Fruit fly (Drosophila melanogaster) whole organism, embryonic: ENCODE measurements around the gene uif.
A peak's percentile ranks its signal among the peaks of the same experiment; 100 is the strongest.

ENCODE experiments used
- Ada2b ChIP-seq: fragments of 200-800 bp; sonication (Bioruptor generic); IDR thresholded peaks from 2 replicates; pipeline ENCODE4 v1.3.6; 2022; ENCODE audit warnings: missing biosample characterization, missing genetic modification characterization
- Bteb2 ChIP-seq: fragments of 200-800 bp; sonication (Bioruptor generic); optimal IDR thresholded peaks from 2 replicates; lab custom pipeline; 2016; ENCODE audit warnings: missing biosample characterization, missing genetic modification characterization
- CG10543 ChIP-seq: fragments of 200-800 bp; sonication (Bioruptor generic); optimal IDR thresholded peaks from 3 replicates; lab custom pipeline; 2017; ENCODE audit warnings: missing biosample characterization, mild to moderate bottlenecking, missing genetic modification characterization, moderate library complexity
- CG11093 ChIP-seq: fragments of 200-800 bp; sonication (Bioruptor generic); IDR thresholded peaks from 3 replicates; pipeline ENCODE4 v1.3.6; 2022; ENCODE audit warnings: missing biosample characterization, missing genetic modification characterization
- CG1233 ChIP-seq: fragments of 200-800 bp; sonication (Bioruptor generic); optimal IDR thresholded peaks from 4 replicates; lab custom pipeline; 2018; ENCODE audit warnings: missing biosample characterization, mild to moderate bottlenecking, missing genetic modification characterization
- CG13287 ChIP-seq: fragments of 200-800 bp; sonication (Bioruptor generic); IDR thresholded peaks from 2 replicates; pipeline ENCODE4 v1.3.6; 2022; ENCODE audit warnings: missing biosample characterization, missing genetic modification characterization; ENCODE audit not compliant: partially characterized antibody
- CG13296 ChIP-seq: fragments of 200-800 bp; sonication (Bioruptor generic); optimal IDR thresholded peaks from 3 replicates; lab custom pipeline; 2018; ENCODE audit warnings: missing biosample characterization, mild to moderate bottlenecking, missing genetic modification characterization
- CG15073 ChIP-seq: fragments of 200-800 bp; sonication (Bioruptor generic); optimal IDR thresholded peaks from 2 replicates; lab custom pipeline; 2016; ENCODE audit warnings: missing biosample characterization, missing genetic modification characterization
- CG15479 ChIP-seq: fragments of 200-800 bp; sonication (Bioruptor generic); optimal IDR thresholded peaks from 3 replicates; lab custom pipeline; 2019; ENCODE audit warnings: missing biosample characterization, mild to moderate bottlenecking, missing genetic modification characterization, moderate library complexity
- CG15514 ChIP-seq: fragments of 200-800 bp; sonication (Bioruptor generic); optimal IDR thresholded peaks from 3 replicates; lab custom pipeline; 2017; ENCODE audit warnings: missing biosample characterization, missing genetic modification characterization, mild to moderate bottlenecking, moderate library complexity, missing genetic modification reagents
- CG17612 ChIP-seq: fragments of 200-800 bp; sonication (Bioruptor generic); IDR thresholded peaks from 2 replicates; pipeline ENCODE4 v1.3.6; 2022; ENCODE audit warnings: missing biosample characterization, missing genetic modification characterization
- CG18476 ChIP-seq: fragments of 200-800 bp; sonication (Bioruptor generic); optimal IDR thresholded peaks from 2 replicates; lab custom pipeline; 2016; ENCODE audit warnings: missing biosample characterization, mild to moderate bottlenecking, missing genetic modification characterization
- CG2116 ChIP-seq: fragments of 200-800 bp; sonication (Bioruptor generic); optimal IDR thresholded peaks from 3 replicates; lab custom pipeline; 2018; ENCODE audit warnings: missing biosample characterization, mild to moderate bottlenecking, missing genetic modification characterization
- CG2199 ChIP-seq: fragments of 200-800 bp; sonication (Bioruptor generic); IDR thresholded peaks from 3 replicates; pipeline ENCODE4 v1.3.6; 2022; ENCODE audit warnings: missing biosample characterization, missing genetic modification characterization
- CG32532 ChIP-seq: fragments of 200-800 bp; sonication (Bioruptor generic); IDR thresholded peaks from 2 replicates; pipeline ENCODE4 v1.3.6; 2022; ENCODE audit warnings: missing biosample characterization, missing genetic modification characterization
- CG32767 ChIP-seq: fragments of 200-800 bp; sonication (Bioruptor generic); IDR thresholded peaks from 2 replicates; pipeline ENCODE4 v1.3.6; 2022; ENCODE audit warnings: missing biosample characterization, missing genetic modification characterization
- CG6813 ChIP-seq: fragments of 200-800 bp; sonication (Bioruptor generic); optimal IDR thresholded peaks from 2 replicates; lab custom pipeline; 2017; ENCODE audit warnings: missing biosample characterization, missing genetic modification characterization, mild to moderate bottlenecking, moderate library complexity, missing genetic modification reagents
- CG7372 ChIP-seq: fragments of 200-800 bp; sonication (Bioruptor generic); IDR thresholded peaks from 2 replicates; pipeline ENCODE4 v1.3.6; 2022; ENCODE audit warnings: missing biosample characterization, missing genetic modification characterization
- CG9437 ChIP-seq: fragments of 200-800 bp; sonication (Bioruptor generic); optimal IDR thresholded peaks from 2 replicates; lab custom pipeline; 2018; ENCODE audit warnings: missing biosample characterization, mild to moderate bottlenecking, missing genetic modification characterization
- CG9727 ChIP-seq: fragments of 200-800 bp; sonication (Bioruptor generic); optimal IDR thresholded peaks from 3 replicates; lab custom pipeline; 2017; ENCODE audit warnings: missing biosample characterization, mild to moderate bottlenecking, missing genetic modification characterization
- Fer3 ChIP-seq: fragments of 200-800 bp; sonication (Bioruptor generic); optimal IDR thresholded peaks from 2 replicates; lab custom pipeline; 2018; ENCODE audit warnings: missing biosample characterization, mild to moderate bottlenecking, missing genetic modification characterization, moderate library complexity
- Gsc ChIP-seq: fragments of 200-800 bp; sonication (Bioruptor generic); IDR thresholded peaks from 2 replicates; pipeline ENCODE4 v1.3.6; 2022; ENCODE audit warnings: missing biosample characterization, missing genetic modification characterization
- Gug ChIP-seq: fragments of 200-800 bp; sonication (Bioruptor generic); IDR thresholded peaks from 4 replicates; pipeline ENCODE4 v1.3.6; 2022; ENCODE audit warnings: missing biosample characterization, missing genetic modification characterization
- H15 ChIP-seq: fragments of 200-800 bp; sonication (Bioruptor generic); IDR thresholded peaks from 3 replicates; pipeline ENCODE4 v1.3.6; 2022; ENCODE audit warnings: missing biosample characterization, missing genetic modification characterization
- HLH4C ChIP-seq: fragments of 200-800 bp; sonication (Bioruptor generic); IDR thresholded peaks from 3 replicates; pipeline ENCODE4 v1.3.6; 2022; ENCODE audit warnings: missing biosample characterization, missing genetic modification characterization; ENCODE audit not compliant: partially characterized antibody
- Lhr ChIP-seq: fragments of 200-800 bp; sonication (Bioruptor generic); optimal IDR thresholded peaks from 3 replicates; lab custom pipeline; 2017; ENCODE audit warnings: mild to moderate bottlenecking, missing biosample characterization, missing genetic modification reagents, missing genetic modification characterization
- Mes4 ChIP-seq: fragments of 200-800 bp; sonication (Bioruptor generic); optimal IDR thresholded peaks from 2 replicates; lab custom pipeline; 2016; ENCODE audit warnings: missing biosample characterization, missing genetic modification characterization
- NFAT ChIP-seq: fragments of 200-800 bp; sonication (Bioruptor generic); IDR thresholded peaks from 2 replicates; pipeline ENCODE4 v1.3.6; 2022; ENCODE audit warnings: missing biosample characterization, missing genetic modification characterization
- Sry-δ ChIP-seq: fragments of 200-800 bp; sonication (Bioruptor generic); optimal IDR thresholded peaks from 2 replicates; lab custom pipeline; 2016; ENCODE audit warnings: missing biosample characterization, missing genetic modification characterization
- Tbp ChIP-seq: fragments of >200 bp; optimal IDR thresholded peaks from 2 replicates; lab custom pipeline; 2018; ENCODE audit warnings: missing biosample characterization, missing genetic modification characterization
- Trl ChIP-seq, 3 experiments: fragments of >200 bp in 2 of 3; fragments of 200-800 bp in 1 of 3; sonication (Bioruptor generic) in 1 of 3; optimal IDR thresholded peaks; 2 replicates in 1 of 3; 3 replicates in 2 of 3; lab custom pipeline; 2016 to 2017; ENCODE audit warnings: missing biosample characterization in 1 of 3, missing genetic modification characterization in 1 of 3
- Vsx1 ChIP-seq: fragments of 200-800 bp; sonication (Bioruptor generic); optimal IDR thresholded peaks from 2 replicates; lab custom pipeline; 2017; ENCODE audit warnings: missing biosample characterization, mild to moderate bottlenecking, missing genetic modification characterization, missing genetic modification reagents
- ap ChIP-seq: fragments of 200-800 bp; sonication (Bioruptor generic); IDR thresholded peaks from 2 replicates; pipeline ENCODE4 v1.3.6; 2022; ENCODE audit warnings: missing biosample characterization, missing genetic modification characterization
- bigmax ChIP-seq: fragments of 200-800 bp; sonication (Bioruptor generic); optimal IDR thresholded peaks from 2 replicates; lab custom pipeline; 2018; ENCODE audit warnings: missing biosample characterization, mild to moderate bottlenecking, missing genetic modification characterization
- croc ChIP-seq: fragments of 200-800 bp; sonication (Bioruptor generic); conservative IDR thresholded peaks from 3 replicates; pipeline ENCODE4 v1.3.6; 2022; ENCODE audit warnings: missing biosample characterization, missing genetic modification characterization
- cwo ChIP-seq: fragments of 200-800 bp; sonication (Bioruptor generic); optimal IDR thresholded peaks from 3 replicates; lab custom pipeline; 2017; ENCODE audit warnings: missing biosample characterization, missing genetic modification characterization, mild to moderate bottlenecking, moderate library complexity, missing genetic modification reagents
- da ChIP-seq: fragments of 200-800 bp; sonication (Bioruptor generic); optimal IDR thresholded peaks from 2 replicates; lab custom pipeline; 2016; ENCODE audit warnings: missing biosample characterization, missing genetic modification characterization
- dimm ChIP-seq: fragments of 200-800 bp; sonication (Bioruptor generic); IDR thresholded peaks from 2 replicates; pipeline ENCODE4 v1.3.6; 2022; ENCODE audit warnings: missing biosample characterization, missing genetic modification characterization
- dpn ChIP-seq, 2 experiments: fragments of 200-800 bp; sonication (Bioruptor generic); optimal IDR thresholded peaks; 3 replicates each; lab custom pipeline; 2016; ENCODE audit warnings: missing biosample characterization in 2 of 2, missing genetic modification characterization in 2 of 2
- gcm ChIP-seq: fragments of 200-800 bp; sonication (Bioruptor generic); optimal IDR thresholded peaks from 2 replicates; lab custom pipeline; 2019; ENCODE audit warnings: missing biosample characterization, mild to moderate bottlenecking, missing genetic modification characterization, moderate library complexity
- hkb ChIP-seq, 2 experiments: fragments of 200-800 bp in 1 of 2; fragments of >200 bp in 1 of 2; sonication (Bioruptor generic) in 1 of 2; IDR thresholded peaks in 1 of 2; optimal IDR thresholded peaks in 1 of 2; 2 replicates each; pipeline versions ENCODE4 v1.3.6 to Lab custom; 2017 to 2022; ENCODE audit warnings: missing biosample characterization in 1 of 2, missing genetic modification characterization in 1 of 2
- lab ChIP-seq: fragments of 200-800 bp; sonication (Bioruptor generic); optimal IDR thresholded peaks from 3 replicates; lab custom pipeline; 2017; ENCODE audit warnings: missing biosample characterization, missing genetic modification characterization, mild to moderate bottlenecking, moderate library complexity, missing genetic modification reagents
- nerfin-1 ChIP-seq: fragments of 200-800 bp; sonication (Bioruptor generic); optimal IDR thresholded peaks from 3 replicates; lab custom pipeline; 2019; ENCODE audit warnings: missing biosample characterization, mild to moderate bottlenecking, missing genetic modification characterization, moderate library complexity
- nmo ChIP-seq: fragments of 200-800 bp; sonication (Bioruptor generic); optimal IDR thresholded peaks from 2 replicates; lab custom pipeline; 2018; ENCODE audit warnings: missing biosample characterization, mild to moderate bottlenecking, missing genetic modification characterization, moderate library complexity
- pb ChIP-seq: fragments of 200-800 bp; sonication (Bioruptor generic); optimal IDR thresholded peaks from 3 replicates; lab custom pipeline; 2016; ENCODE audit warnings: missing biosample characterization, missing genetic modification characterization
- sima ChIP-seq: fragments of 200-800 bp; sonication (Bioruptor generic); optimal IDR thresholded peaks from 2 replicates; lab custom pipeline; 2016; ENCODE audit warnings: missing biosample characterization, missing genetic modification characterization
- ssp ChIP-seq: fragments of 200-800 bp; sonication (Bioruptor generic); IDR thresholded peaks from 2 replicates; pipeline ENCODE4 v1.3.6; 2022; ENCODE audit warnings: missing biosample characterization, missing genetic modification characterization
- tin ChIP-seq: fragments of 200-800 bp; sonication (Bioruptor generic); optimal IDR thresholded peaks from 3 replicates; lab custom pipeline; 2016; ENCODE audit warnings: missing biosample characterization, missing genetic modification characterization
- tll ChIP-seq, 2 experiments: fragments of 200-800 bp in 1 of 2; fragments of >200 bp in 1 of 2; sonication (Bioruptor generic) in 1 of 2; optimal IDR thresholded peaks; 2 replicates each; lab custom pipeline; 2017 to 2019; ENCODE audit warnings: missing biosample characterization in 2 of 2, missing genetic modification characterization in 2 of 2, mild to moderate bottlenecking in 1 of 2, moderate library complexity in 1 of 2

The uif gene

dm6 chr2L:7032517-7032951 lies 22.4 kb upstream of the uif start, which contains the start of the genes Rab30 and Caper (continued):
- peak; percentile 33 for TF ChIP-seq Fer3 (tag; lab: Kevin White, UChicago)
- no peak for TF ChIP-seq Trl (optimal IDR thresholded peaks at IDR 0.05; lab: Kevin White, UChicago)
- peak; percentile 81 for TF ChIP-seq Trl (GFP tag; optimal IDR thresholded peaks at IDR 0.05; lab: Kevin White, UChicago)
- no peak for TF ChIP-seq croc (GFP tag; lab: Robert Waterston, UW)
- no peak for TF ChIP-seq hkb (optimal IDR thresholded peaks at IDR 0.05; lab: Kevin White, UChicago)
- TF ChIP-seq hkb (GFP tag; IDR thresholded peaks at IDR 0.05; lab: Robert Waterston, UW) = no peak; the same call in 1 of the 2 replicates
- peak; percentile 38; the same call in 1 of the 4 replicates for TF ChIP-seq Gug
- TF ChIP-seq Gsc = no peak
- no peak for TF ChIP-seq da
- TF ChIP-seq CG15514 (GFP tag; lab: Kevin White, UChicago) = peak; percentile 66
- peak; percentile 99 for TF ChIP-seq CG13287 (GFP tag; lab: Robert Waterston, UW)
- TF ChIP-seq CG32532 (GFP tag; lab: Robert Waterston, UW) = peak; percentile 65
- peak; percentile 21 for TF ChIP-seq Bteb2 (GFP tag; lab: Kevin White, UChicago)
- TF ChIP-seq HLH4C (GFP tag; lab: Robert Waterston, UW) = peak; percentile 98
- no peak for TF ChIP-seq CG17612
- TF ChIP-seq Lhr (GFP tag; lab: Kevin White, UChicago) = peak; percentile 54
- no peak for TF ChIP-seq lab (GFP tag; lab: Kevin White, UChicago)
- peak; percentile 46; the same call in 1 of the 2 replicates for TF ChIP-seq CG7372 (GFP tag; lab: Robert Waterston, UW)
- TF ChIP-seq cwo (GFP tag; lab: Kevin White, UChicago) = no peak
- TF ChIP-seq nmo = peak; percentile 88
- TF ChIP-seq CG1233 (GFP tag; lab: Kevin White, UChicago) = no peak
- no peak for TF ChIP-seq CG15073 (GFP tag; lab: Kevin White, UChicago)
- TF ChIP-seq pb = peak; percentile 5
- TF ChIP-seq Vsx1 = peak; percentile 8
- peak; percentile 62 for TF ChIP-seq ssp
- peak; percentile 12 for TF ChIP-seq CG13296 (GFP tag; lab: Kevin White, UChicago)
- TF ChIP-seq Sry-δ = peak; percentile 100
- peak; percentile 88 for TF ChIP-seq NFAT
- peak; percentile 45 for TF ChIP-seq gcm (GFP tag; lab: Kevin White, UChicago)
- TF ChIP-seq CG9727 (GFP tag; lab: Kevin White, UChicago) = peak; percentile 48
- TF ChIP-seq CG6813 (GFP tag; lab: Kevin White, UChicago) = no peak
- TF ChIP-seq CG10543 = peak; percentile 39
- TF ChIP-seq Tbp = no peak
- TF ChIP-seq dpn (GFP tag; optimal IDR thresholded peaks at IDR 0.05; lab: Kevin White, UChicago) = peak; percentile 72 to 75
- TF ChIP-seq bigmax = no peak
- no peak for TF ChIP-seq CG15479 (GFP tag; lab: Kevin White, UChicago)
- TF ChIP-seq Ada2b (GFP tag; lab: Robert Waterston, UW) = peak; percentile 40; the same call in 1 of the 2 replicates
- TF ChIP-seq H15 (GFP tag; lab: Robert Waterston, UW) = no peak
- no peak for TF ChIP-seq CG18476
- peak; percentile 72 for TF ChIP-seq CG9437 (GFP tag; lab: Kevin White, UChicago)
- TF ChIP-seq nerfin-1 (tag; lab: Kevin White, UChicago) = peak; percentile 98
- no peak for TF ChIP-seq sima (GFP tag; lab: Kevin White, UChicago)
- no peak for TF ChIP-seq CG11093 (GFP tag; lab: Robert Waterston, UW)
- TF ChIP-seq CG2116 = peak; percentile 99
- peak; percentile 42 for TF ChIP-seq tin (GFP tag; lab: Kevin White, UChicago)
- TF ChIP-seq CG2199 = no peak
- TF ChIP-seq Mes4 = peak; percentile 25
- no peak for TF ChIP-seq CG32767 (GFP tag; lab: Robert Waterston, UW)
- TF ChIP-seq dimm (GFP tag; lab: Robert Waterston, UW) = no peak
- no peak for TF ChIP-seq ap (GFP tag; lab: Robert Waterston, UW)
- TF ChIP-seq tll (GFP tag; optimal IDR thresholded peaks at IDR 0.05; lab: Kevin White, UChicago) = peak in 1 of 2 experiments; percentile 6
